Worm (Caenorhabditis elegans) whole organism, young adult: ENCODE measurements around the gene clp-2.
"Not testable (repeated sequence)": the region's sequence is repeated elsewhere in the genome, so short reads cannot be mapped to it uniquely, and the experiment has no call there.

ENCODE experiments used
- D2030.7 ChIP-seq: fragments of 200-800 bp; sonication (Bioruptor generic); IDR thresholded peaks from 2 replicates; pipeline ENCODE4 v1.3.6; 2022; ENCODE audit warnings: missing genetic modification reagents, missing genetic modification characterization, missing compliant biosample characterization
- F10E7.11 ChIP-seq: sonication (generic microtip); optimal IDR thresholded peaks from 2 replicates; lab custom pipeline; 2017; ENCODE audit warnings: mild to moderate bottlenecking, missing genetic modification characterization, moderate library complexity, missing compliant biosample characterization
- F39B2.1 ChIP-seq: fragments of 200-800 bp; sonication (Bioruptor generic); IDR thresholded peaks from 2 replicates; pipeline ENCODE4 v1.3.6; 2022; ENCODE audit warnings: missing genetic modification reagents, missing genetic modification characterization, missing compliant biosample characterization
- Y53F4B.3 ChIP-seq: fragments of 200-800 bp; sonication (Bioruptor generic); IDR thresholded peaks from 2 replicates; pipeline ENCODE4 v1.3.6; 2022; ENCODE audit warnings: missing genetic modification reagents, missing genetic modification characterization, missing compliant biosample characterization
- Y53G8AR.9 ChIP-seq: fragments of 200-800 bp; sonication (Bioruptor generic); conservative IDR thresholded peaks from 2 replicates; pipeline ENCODE4 v1.3.6; 2022; ENCODE audit warnings: missing genetic modification reagents, missing genetic modification characterization, missing compliant biosample characterization
- aptf-3 ChIP-seq: fragments of 200-800 bp; sonication (Bioruptor generic); IDR thresholded peaks from 2 replicates; pipeline ENCODE4 v1.3.6; 2022; ENCODE audit warnings: missing genetic modification characterization, missing compliant biosample characterization
- athp-1 ChIP-seq: sonication (generic microtip); optimal IDR thresholded peaks from 2 replicates; lab custom pipeline; 2017; ENCODE audit warnings: mild to moderate bottlenecking, missing genetic modification characterization, missing compliant biosample characterization
- ccch-3 ChIP-seq: fragments of 200-800 bp; sonication (Bioruptor generic); optimal IDR thresholded peaks from 2 replicates; lab custom pipeline; 2018; ENCODE audit warnings: mild to moderate bottlenecking, missing genetic modification characterization, missing compliant biosample characterization
- cebp-1 ChIP-seq, 2 experiments: fragments of 200-800 bp in 1 of 2; sonication (Bioruptor generic) in 1 of 2; sonication (generic microtip) in 1 of 2; IDR thresholded peaks in 1 of 2; optimal IDR thresholded peaks in 1 of 2; 2 replicates each; pipeline versions ENCODE4 v1.3.6 to Lab custom; 2017 to 2022; ENCODE audit warnings: missing compliant biosample characterization in 2 of 2, missing genetic modification characterization in 2 of 2, mild to moderate bottlenecking in 1 of 2, missing genetic modification reagents in 1 of 2, moderate library complexity in 1 of 2
- cebp-2 ChIP-seq: fragments of 200-800 bp; sonication (Bioruptor generic); IDR thresholded peaks from 2 replicates; pipeline ENCODE4 v1.3.6; 2022; ENCODE audit warnings: missing genetic modification characterization, missing compliant biosample characterization
- ceh-91 ChIP-seq: fragments of 200-800 bp; sonication (Bioruptor generic); IDR thresholded peaks from 2 replicates; pipeline ENCODE4 v1.3.6; 2022; ENCODE audit warnings: missing genetic modification reagents, missing genetic modification characterization, missing compliant biosample characterization
- die-1 ChIP-seq: sonication (generic microtip); optimal IDR thresholded peaks from 2 replicates; lab custom pipeline; 2016; ENCODE audit warnings: missing genotype, mild to moderate bottlenecking, missing genetic modification characterization, missing compliant biosample characterization
- dox-1 ChIP-seq: fragments of 200-800 bp; sonication (Bioruptor generic); IDR thresholded peaks from 2 replicates; pipeline ENCODE4 v1.3.6; 2022; ENCODE audit warnings: missing genetic modification reagents, missing genetic modification characterization, missing compliant biosample characterization
- dpff-1 ChIP-seq: sonication (generic microtip); optimal IDR thresholded peaks from 2 replicates; lab custom pipeline; 2017; ENCODE audit warnings: mild to moderate bottlenecking, missing genetic modification characterization, missing compliant biosample characterization
- dpl-1 ChIP-seq: fragments of 150-350 bp; optimal IDR thresholded peaks from 2 replicates; lab custom pipeline; 2014; ENCODE audit warnings: missing biosample characterization, missing genetic modification reagents, missing genetic modification characterization
- ekl-4 ChIP-seq: fragments of 200-800 bp; sonication (Bioruptor generic); IDR thresholded peaks from 2 replicates; pipeline ENCODE4 v1.3.6; 2022; ENCODE audit warnings: missing genetic modification reagents, missing genetic modification characterization, missing compliant biosample characterization
- let-526 ChIP-seq: fragments of 200-800 bp; sonication (Bioruptor generic); IDR thresholded peaks from 2 replicates; pipeline ENCODE4 v1.3.6; 2022; ENCODE audit warnings: missing genetic modification reagents, missing genetic modification characterization, missing compliant biosample characterization
- lsl-1 ChIP-seq: fragments of 200-800 bp; sonication (Bioruptor generic); optimal IDR thresholded peaks from 2 replicates; lab custom pipeline; 2018; ENCODE audit warnings: mild to moderate bottlenecking, missing genetic modification characterization, moderate library complexity, missing compliant biosample characterization
- madf-6 ChIP-seq: fragments of 200-800 bp; sonication (Bioruptor generic); IDR thresholded peaks from 2 replicates; pipeline ENCODE4 v1.3.6; 2022; ENCODE audit warnings: missing genetic modification reagents, missing genetic modification characterization, missing compliant biosample characterization
- madf-8 ChIP-seq: fragments of 200-800 bp; sonication (Bioruptor generic); conservative IDR thresholded peaks from 2 replicates; pipeline ENCODE4 v1.3.6; 2022; ENCODE audit warnings: missing genetic modification reagents, missing genetic modification characterization, missing compliant biosample characterization
- mes-4 ChIP-seq: sonication (generic microtip); optimal IDR thresholded peaks from 2 replicates; lab custom pipeline; 2016; ENCODE audit warnings: missing genotype, missing genetic modification characterization, missing compliant biosample characterization
- nhr-80 ChIP-seq: sonication (generic microtip); optimal IDR thresholded peaks from 2 replicates; lab custom pipeline; 2016; ENCODE audit warnings: missing genetic modification characterization, missing compliant biosample characterization
- somi-1 ChIP-seq: fragments of 200-800 bp; sonication (Bioruptor generic); optimal IDR thresholded peaks from 2 replicates; lab custom pipeline; 2018; ENCODE audit warnings: mild to moderate bottlenecking, missing genetic modification characterization, missing compliant biosample characterization
- sptf-2 ChIP-seq: fragments of 200-800 bp; sonication (Bioruptor generic); optimal IDR thresholded peaks from 2 replicates; lab custom pipeline; 2018; ENCODE audit warnings: mild to moderate bottlenecking, missing genetic modification characterization, missing compliant biosample characterization
- tlf-1 ChIP-seq: fragments of 200-800 bp; sonication (Bioruptor generic); optimal IDR thresholded peaks from 2 replicates; lab custom pipeline; 2018; ENCODE audit warnings: mild to moderate bottlenecking, missing genetic modification characterization, missing compliant biosample characterization
- zfh-2 ChIP-seq: fragments of 200-800 bp; sonication (Bioruptor generic); conservative IDR thresholded peaks from 2 replicates; pipeline ENCODE4 v1.3.6; 2022; ENCODE audit warnings: missing genetic modification reagents, missing genetic modification characterization, missing compliant biosample characterization
- ztf-22 ChIP-seq: fragments of 200-800 bp; sonication (Bioruptor generic); optimal IDR thresholded peaks from 2 replicates; lab custom pipeline; 2018; ENCODE audit warnings: mild to moderate bottlenecking, missing genetic modification characterization, moderate library complexity, missing compliant biosample characterization
- ztf-28 ChIP-seq: fragments of 200-800 bp; sonication (Bioruptor generic); IDR thresholded peaks from 2 replicates; pipeline ENCODE4 v1.3.6; 2022; ENCODE audit warnings: missing genetic modification reagents, missing genetic modification characterization, missing compliant biosample characterization
- ztf-6 ChIP-seq: fragments of 200-800 bp; sonication (Bioruptor generic); IDR thresholded peaks from 2 replicates; pipeline ENCODE4 v1.3.6; 2022; ENCODE audit warnings: missing genetic modification reagents, missing genetic modification characterization, missing compliant biosample characterization

Gene clp-2

ce11 chrIII:4742620-4743019 lies 38.8 kb upstream of the clp-2 start, which contains the start of gene twk-6:
Gene twk-6 (plus strand): TSS chrIII:4742920.
- TF ChIP-seq dpff-1 (tag; lab: Kevin White, UChicago); madf-8 (GFP tag; lab: Robert Waterston, UW); ztf-6 (GFP tag; lab: Robert Waterston, UW): not testable (repeated sequence)

ce11 chrIII:4740820-4741219 lies 37.0 kb upstream of the clp-2 start:
- TF ChIP-seq nhr-80 (peak; percentile 32), let-526 (no peak), cebp-1 (GFP tag; IDR thresholded peaks at IDR 0.05; lab: Robert Waterston, UW) (no peak), cebp-1 (tag; optimal IDR thresholded peaks at IDR 0.05; lab: Kevin White, UChicago) (peak; percentile 48)

- no peak for TF ChIP-seq athp-1 (tag; lab: Kevin White, UChicago)
- TF ChIP-seq ceh-91 (GFP tag; lab: Robert Waterston, UW), result no peak
- no peak for TF ChIP-seq ekl-4 (GFP tag; lab: Robert Waterston, UW)
- TF ChIP-seq ztf-28 (GFP tag; lab: Robert Waterston, UW), result no peak
These were observed 36.1 kb upstream of the clp-2 start, which contains the start of gene ras-2 for ce11 chrIII:4739975-4740374. Gene ras-2 (minus strand): TSS chrIII:4740075.

ce11 chrIII:4735443-4735842 lies 31.6 kb upstream of the clp-2 start, which contains the start of gene F17C8.7:
Gene F17C8.7 (plus strand): TSS chrIII:4735743.
- no peak for TF ChIP-seq lsl-1
- no peak for TF ChIP-seq somi-1 (GFP tag; lab: Kevin White, UChicago)
- TF ChIP-seq D2030.7 (GFP tag; lab: Robert Waterston, UW), result no peak
- no peak for TF ChIP-seq cebp-2 (GFP tag; lab: Robert Waterston, UW)
- TF ChIP-seq madf-6 (GFP tag; lab: Robert Waterston, UW), result no peak
- no peak for TF ChIP-seq aptf-3
- TF ChIP-seq F39B2.1 (GFP tag; lab: Robert Waterston, UW), result no peak
- TF ChIP-seq dpl-1, result no peak

ce11 chrIII:4734056-4734455 lies 30.2 kb upstream of the clp-2 start, which contains the start of gene F17C8.9:
Gene F17C8.9 (plus strand): TSS chrIII:4734356.
- TF ChIP-seq ztf-22 (GFP tag; lab: Kevin White, UChicago), result no peak
- TF ChIP-seq athp-1 (tag; lab: Kevin White, UChicago), result no peak
- no peak for TF ChIP-seq D2030.7 (GFP tag; lab: Robert Waterston, UW)
- no peak for TF ChIP-seq tlf-1 (GFP tag; lab: Kevin White, UChicago)
- no peak for TF ChIP-seq die-1 (tag; lab: Kevin White, UChicago)
- TF ChIP-seq F10E7.11 (tag; lab: Kevin White, UChicago), result no peak
- TF ChIP-seq ccch-3, result no peak
- TF ChIP-seq ekl-4 (GFP tag; lab: Robert Waterston, UW), result no peak
- no peak for TF ChIP-seq Y53F4B.3 (GFP tag; lab: Robert Waterston, UW)
- no peak for TF ChIP-seq zfh-2 (GFP tag; lab: Robert Waterston, UW)
- TF ChIP-seq Y53G8AR.9 (GFP tag; lab: Robert Waterston, UW), result no peak
- TF ChIP-seq mes-4 (tag; lab: Kevin White, UChicago), result no peak
- TF ChIP-seq dox-1 (GFP tag; lab: Robert Waterston, UW), result no peak
- TF ChIP-seq sptf-2 (GFP tag; lab: Kevin White, UChicago), result no peak
- no peak for TF ChIP-seq aptf-3
- TF ChIP-seq, all 124 proteins: peak for 0
